Worm (Caenorhabditis elegans) whole organism, young adult: ENCODE results near the gene egli-1.

Source experiments
- F57A8.1 ChIP-seq: fragments of 200-800 bp; sonication (Bioruptor generic); optimal IDR thresholded peaks from 2 replicates; lab custom pipeline; 2018; ENCODE audit warnings: mild to moderate bottlenecking, missing genetic modification characterization, moderate library complexity, missing compliant biosample characterization
- Y53F4B.3 ChIP-seq: fragments of 200-800 bp; sonication (Bioruptor generic); IDR thresholded peaks from 2 replicates; pipeline ENCODE4 v1.3.6; 2022; ENCODE audit warnings: missing genetic modification reagents, missing genetic modification characterization, missing compliant biosample characterization
- Y67H2A.10 ChIP-seq: fragments of 200-800 bp; sonication (Bioruptor generic); conservative IDR thresholded peaks from 2 replicates; pipeline ENCODE4 v1.3.6; 2022; ENCODE audit warnings: missing genetic modification reagents, missing genetic modification characterization, missing compliant biosample characterization
- ZK185.1 ChIP-seq: sonication (generic microtip); optimal IDR thresholded peaks from 2 replicates; lab custom pipeline; 2016; ENCODE audit warnings: mild to moderate bottlenecking, missing genetic modification characterization, missing compliant biosample characterization; ENCODE audit not compliant: poor library complexity, severe bottlenecking
- ccch-3 ChIP-seq: fragments of 200-800 bp; sonication (Bioruptor generic); optimal IDR thresholded peaks from 2 replicates; lab custom pipeline; 2018; ENCODE audit warnings: mild to moderate bottlenecking, missing genetic modification characterization, missing compliant biosample characterization
- dpl-1 ChIP-seq: fragments of 150-350 bp; optimal IDR thresholded peaks from 2 replicates; lab custom pipeline; 2014; ENCODE audit warnings: missing biosample characterization, missing genetic modification reagents, missing genetic modification characterization
- efl-1 ChIP-seq: fragments of 150-350 bp; optimal IDR thresholded peaks from 2 replicates; lab custom pipeline; 2014; ENCODE audit warnings: missing biosample characterization, missing genetic modification reagents, missing genetic modification characterization
- hmg-1.2 ChIP-seq: fragments of 200-800 bp; sonication (Bioruptor generic); IDR thresholded peaks from 2 replicates; pipeline ENCODE4 v1.3.6; 2022; ENCODE audit warnings: missing genetic modification reagents, missing genetic modification characterization, missing compliant biosample characterization
- madf-10 ChIP-seq: sonication (generic microtip); optimal IDR thresholded peaks from 2 replicates; lab custom pipeline; 2016; ENCODE audit warnings: mild to moderate bottlenecking, missing genetic modification characterization, missing compliant biosample characterization
- nfya-2 ChIP-seq: fragments of 200-800 bp; sonication (Bioruptor generic); IDR thresholded peaks from 2 replicates; pipeline ENCODE4 v1.3.6; 2022; ENCODE audit warnings: missing genetic modification reagents, missing genetic modification characterization, missing compliant biosample characterization
- tbp1 ChIP-seq: fragments of 200-800 bp; sonication (Bioruptor generic); optimal IDR thresholded peaks from 2 replicates; lab custom pipeline; 2018; ENCODE audit warnings: mild to moderate bottlenecking, missing genetic modification characterization, missing compliant biosample characterization
- unc-130 ChIP-seq: sonication (generic microtip); optimal IDR thresholded peaks from 2 replicates; lab custom pipeline; 2016; ENCODE audit warnings: missing genetic modification reagents, missing genetic modification characterization, missing compliant biosample characterization
- ztf-6 ChIP-seq: fragments of 200-800 bp; sonication (Bioruptor generic); IDR thresholded peaks from 2 replicates; pipeline ENCODE4 v1.3.6; 2022; ENCODE audit warnings: missing genetic modification reagents, missing genetic modification characterization, missing compliant biosample characterization

- TF ChIP-seq tbp1 = no peak
- no peak for TF ChIP-seq nfya-2 (GFP tag; lab: Robert Waterston, UW)
- no peak for TF ChIP-seq efl-1 (GFP tag; lab: Kevin White, UChicago)
- peak; percentile 66 for TF ChIP-seq hmg-1.2 (GFP tag; lab: Robert Waterston, UW)
- TF ChIP-seq ZK185.1 (tag; lab: Kevin White, UChicago) = no peak
- no peak for TF ChIP-seq F57A8.1 (GFP tag; lab: Kevin White, UChicago)
- TF ChIP-seq ztf-6 (GFP tag; lab: Robert Waterston, UW) = no peak
- no peak for TF ChIP-seq dpl-1 (GFP tag; lab: Kevin White, UChicago)
- no peak for TF ChIP-seq ccch-3
- no peak for TF ChIP-seq Y67H2A.10 (GFP tag; lab: Robert Waterston, UW)
- TF ChIP-seq madf-10 (tag; lab: Kevin White, UChicago) = no peak
- TF ChIP-seq Y53F4B.3 (GFP tag; lab: Robert Waterston, UW) = no peak
- TF ChIP-seq unc-130 (GFP tag; lab: Kevin White, UChicago) = no peak
Measured at ce11 chrII:9308614-9309046, 15.1 kb upstream of the egli-1 start.
